Fruit fly (Drosophila melanogaster): ENCODE data around the gene par-6.

Gene par-6

DNA sequence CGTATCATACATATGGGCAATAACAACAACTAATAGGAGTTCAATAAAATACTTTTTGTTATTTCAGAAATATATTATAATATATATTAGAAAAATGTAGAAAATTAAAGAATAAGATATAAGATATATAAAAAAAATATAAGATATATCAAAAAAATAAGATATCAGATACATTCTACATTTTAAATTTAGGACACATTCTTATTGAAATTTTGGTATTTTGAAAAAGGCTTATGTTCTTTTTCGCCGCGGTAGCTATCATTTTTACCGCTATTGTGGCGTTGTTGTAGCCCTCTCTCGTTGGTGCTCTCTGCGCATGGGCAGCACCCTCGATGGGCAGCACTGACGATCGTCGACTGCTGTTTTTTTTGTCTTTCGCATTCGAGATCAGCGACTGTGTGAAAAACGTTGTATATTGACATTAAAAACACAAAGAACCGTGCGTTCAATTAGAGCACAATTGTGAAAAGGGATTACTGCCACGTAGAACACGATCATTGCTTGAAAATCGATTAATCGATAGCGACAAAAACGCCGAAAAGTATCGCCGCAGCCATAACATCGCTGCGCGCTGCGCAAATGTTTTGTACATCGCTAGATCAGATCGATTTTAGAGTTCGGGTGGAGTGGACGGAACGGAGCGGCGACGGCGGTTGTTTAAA lies 34.8 kb downstream of the par-6 start:
- TF ChIP-seq lola (GFP tag; optimal IDR thresholded peaks at IDR 0.05) (no peak), Hr78 (GFP tag; optimal IDR thresholded peaks at IDR 0.05) (no peak), psq (GFP tag; optimal IDR thresholded peaks at IDR 0.05) (no peak), Dif (GFP tag; optimal IDR thresholded peaks at IDR 0.05; ENCODE audit: partially characterized antibody) (peak; percentile 3), foxo (GFP tag; optimal IDR thresholded peaks at IDR 0.05) (peak in 1 of 2 experiments; percentile 11), dmrt93B (GFP tag; optimal IDR thresholded peaks at IDR 0.05) (no peak), Abd-B (GFP tag; optimal IDR thresholded peaks at IDR 0.05) (no peak), GATAd (GFP tag; optimal IDR thresholded peaks at IDR 0.05) (no peak), ey (GFP tag; optimal IDR thresholded peaks at IDR 0.05) (peak; percentile 34), jim (GFP tag; optimal IDR thresholded peaks at IDR 0.05) (no peak), CG32264 (GFP tag; optimal IDR thresholded peaks at IDR 0.05) (no peak), OdsH (GFP tag; optimal IDR thresholded peaks at IDR 0.05) (peak; percentile 31), woc (GFP tag; optimal IDR thresholded peaks at IDR 0.05) (peak; percentile 24), dsf (GFP tag; optimal IDR thresholded peaks at IDR 0.05; ENCODE audit: borderline replicate concordance) (no peak), Jra (GFP tag; optimal IDR thresholded peaks at IDR 0.05) (no peak), Hr83 (GFP tag; optimal IDR thresholded peaks at IDR 0.05; ENCODE audit: poor library complexity, severe bottlenecking) (peak; percentile 54), Rel (GFP tag; optimal IDR thresholded peaks at IDR 0.05) (no peak), Rel (tag; optimal IDR thresholded peaks at IDR 0.05) (peak; percentile 3), CrebA (GFP tag; optimal IDR thresholded peaks at IDR 0.05; ENCODE audit: borderline replicate concordance) (peak; percentile 50), N (GFP tag; optimal IDR thresholded peaks at IDR 0.05) (no peak), dl (GFP tag; optimal IDR thresholded peaks at IDR 0.05; ENCODE audit: insufficient read depth in 1 of 2, partially characterized antibody in 2 of 2) (no peak), tai (GFP tag; optimal IDR thresholded peaks at IDR 0.05) (peak; percentile 17), h (GFP tag; optimal IDR thresholded peaks at IDR 0.05) (peak; percentile 19), Sp1 (GFP tag; optimal IDR thresholded peaks at IDR 0.05) (peak; percentile 44), HLH106 (tag; optimal IDR thresholded peaks at IDR 0.05) (peak; percentile 45), Mio (GFP tag; optimal IDR thresholded peaks at IDR 0.05) (no peak), rgr (GFP tag; optimal IDR thresholded peaks at IDR 0.05) (peak; percentile 2), Hnf4 (GFP tag; optimal IDR thresholded peaks at IDR 0.05) (peak; percentile 49), sv (GFP tag; optimal IDR thresholded peaks at IDR 0.05) (no peak), CG9705 (GFP tag; optimal IDR thresholded peaks at IDR 0.05) (no peak), pan (optimal IDR thresholded peaks at IDR 0.05) (no peak), fru (GFP tag; optimal IDR thresholded peaks at IDR 0.05) (peak; percentile 43), sage (GFP tag; optimal IDR thresholded peaks at IDR 0.05) (no peak)

DNA sequence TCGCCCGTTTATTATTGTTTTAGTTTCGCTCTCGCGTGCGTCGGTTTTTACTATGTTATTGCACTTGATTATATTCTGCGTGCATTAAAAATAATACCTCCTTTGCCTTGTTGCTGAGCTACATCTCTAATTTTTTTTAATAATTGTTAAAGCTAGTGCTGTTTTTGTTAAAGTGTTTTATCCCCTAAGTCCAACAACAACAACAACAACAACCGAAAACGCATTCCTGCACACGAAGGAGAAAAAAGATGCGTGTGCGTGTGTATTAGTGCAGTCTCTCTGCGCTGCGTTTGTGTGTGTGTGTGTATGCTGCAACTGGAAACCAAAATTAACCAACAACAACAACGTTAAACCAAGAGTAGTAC lies 35.3 kb downstream of the par-6 start:
- TF ChIP-seq HLH106 (tag; optimal IDR thresholded peaks at IDR 0.05) (no peak), pan (optimal IDR thresholded peaks at IDR 0.05) (no peak), fru (GFP tag; optimal IDR thresholded peaks at IDR 0.05) (no peak), tai (GFP tag; optimal IDR thresholded peaks at IDR 0.05) (no peak), Dfd (GFP tag; optimal IDR thresholded peaks at IDR 0.05) (no peak), lola (GFP tag; optimal IDR thresholded peaks at IDR 0.05) (no peak), foxo (GFP tag; optimal IDR thresholded peaks at IDR 0.05) (peak in 1 of 2 experiments; percentile 14), Hr83 (GFP tag; optimal IDR thresholded peaks at IDR 0.05; ENCODE audit: poor library complexity, severe bottlenecking) (no peak)

DNA sequence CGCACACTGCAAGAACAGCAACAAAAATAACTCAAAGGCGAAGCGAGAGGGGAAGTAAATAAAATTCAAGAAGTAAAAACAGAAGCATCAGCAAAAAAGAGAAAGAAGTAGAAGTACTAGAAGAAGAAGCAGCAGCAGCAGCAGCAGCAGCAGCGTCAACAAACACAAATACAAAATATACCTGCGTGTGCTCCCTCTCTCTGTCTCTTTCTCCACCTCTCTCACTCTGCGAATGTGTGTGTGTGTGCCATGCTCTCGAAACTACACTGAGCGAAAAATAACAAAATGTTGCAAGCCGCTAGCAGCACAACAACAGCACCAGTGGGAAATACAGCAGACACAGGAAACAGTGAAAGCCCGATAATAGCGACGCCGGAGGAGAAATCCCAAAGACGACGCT lies 35.8 kb downstream of the par-6 start:
- no peak for TF ChIP-seq lola (GFP tag; optimal IDR thresholded peaks at IDR 0.05)
- TF ChIP-seq N (GFP tag; optimal IDR thresholded peaks at IDR 0.05) = peak; percentile 81
- peak; percentile 73 for TF ChIP-seq psq (GFP tag; optimal IDR thresholded peaks at IDR 0.05)
- no peak for TF ChIP-seq CG9705 (GFP tag; optimal IDR thresholded peaks at IDR 0.05)
- TF ChIP-seq Myc (optimal IDR thresholded peaks at IDR 0.05) = no peak
- TF ChIP-seq Dfd (GFP tag; optimal IDR thresholded peaks at IDR 0.05) = peak; percentile 74
- TF ChIP-seq fru (GFP tag; optimal IDR thresholded peaks at IDR 0.05) = peak; percentile 59
- no peak for TF ChIP-seq OdsH (GFP tag; optimal IDR thresholded peaks at IDR 0.05)
- TF ChIP-seq woc (GFP tag; optimal IDR thresholded peaks at IDR 0.05) = no peak
- TF ChIP-seq dl (GFP tag; optimal IDR thresholded peaks at IDR 0.05; ENCODE audit: insufficient read depth in 1 of 2, partially characterized antibody in 2 of 2) = no peak
- no peak for TF ChIP-seq Rel (GFP tag; optimal IDR thresholded peaks at IDR 0.05)
- TF ChIP-seq Rel (tag; optimal IDR thresholded peaks at IDR 0.05) = peak; percentile 16

Measured in whole organism, wandering third instar larva.